Fruit fly (Drosophila melanogaster): ENCODE results near the gene sll.

sll gene

dm6 chr3R:17645239-17645638 lies 39.3 kb downstream of the sll start:
- TF ChIP-seq lz (GFP tag; optimal IDR thresholded peaks at IDR 0.05) = no peak
- no peak for TF ChIP-seq pdm3 (GFP tag; optimal IDR thresholded peaks at IDR 0.05)
- no peak for TF ChIP-seq CG31627 (GFP tag; optimal IDR thresholded peaks at IDR 0.05)
- TF ChIP-seq Ets96B (tag; optimal IDR thresholded peaks at IDR 0.05) = no peak
- TF ChIP-seq Lpt (GFP tag; optimal IDR thresholded peaks at IDR 0.05) = no peak
- TF ChIP-seq acj6 (GFP tag; optimal IDR thresholded peaks at IDR 0.05) = no peak
- TF ChIP-seq topi (GFP tag; optimal IDR thresholded peaks at IDR 0.05) = no peak
- no peak for TF ChIP-seq CG11762 (GFP tag; optimal IDR thresholded peaks at IDR 0.05; ENCODE audit: insufficient read depth)
- no peak for TF ChIP-seq Eip93F (GFP tag; optimal IDR thresholded peaks at IDR 0.05)
- TF ChIP-seq CG34406 (GFP tag; optimal IDR thresholded peaks at IDR 0.05) = no peak
- TF ChIP-seq Sox14 (GFP tag; optimal IDR thresholded peaks at IDR 0.05) = no peak
- no peak for TF ChIP-seq fd59A (GFP tag; optimal IDR thresholded peaks at IDR 0.05)
- TF ChIP-seq CG6808 (GFP tag; optimal IDR thresholded peaks at IDR 0.05) = no peak
- no peak for TF ChIP-seq Blimp-1 (GFP tag; optimal IDR thresholded peaks at IDR 0.05)
- TF ChIP-seq CG1621 (tag; optimal IDR thresholded peaks at IDR 0.05) = no peak

dm6 chr3R:17646102-17647050 lies 40.5 kb downstream of the sll start:
- TF ChIP-seq CG10669 (GFP tag; optimal IDR thresholded peaks at IDR 0.05) = no peak
- TF ChIP-seq Met (GFP tag; optimal IDR thresholded peaks at IDR 0.05) = peak; percentile 14
- TF ChIP-seq Blimp-1 (GFP tag; optimal IDR thresholded peaks at IDR 0.05) = no peak
- TF ChIP-seq acj6 (GFP tag; optimal IDR thresholded peaks at IDR 0.05) = no peak
- TF ChIP-seq CG6163 (GFP tag; IDR thresholded peaks at IDR 0.05) = no peak
- TF ChIP-seq CG16779 (tag; optimal IDR thresholded peaks at IDR 0.05) = no peak
- TF ChIP-seq fd85E (GFP tag; optimal IDR thresholded peaks at IDR 0.05) = no peak
- TF ChIP-seq CG6808 (GFP tag; optimal IDR thresholded peaks at IDR 0.05) = no peak
- peak; percentile 33 for TF ChIP-seq fkh (GFP tag; optimal IDR thresholded peaks at IDR 0.05)
- no peak for TF ChIP-seq OdsH (GFP tag; optimal IDR thresholded peaks at IDR 0.05)
- no peak for TF ChIP-seq CG3919 (GFP tag; optimal IDR thresholded peaks at IDR 0.05)
- TF ChIP-seq Smox (GFP tag; optimal IDR thresholded peaks at IDR 0.05) = no peak
- no peak for TF ChIP-seq svp (GFP tag)
- TF ChIP-seq CG34406 (GFP tag; optimal IDR thresholded peaks at IDR 0.05) = no peak
- TF ChIP-seq Eip75B (GFP tag; optimal IDR thresholded peaks at IDR 0.05) = no peak
- no peak for TF ChIP-seq ss (GFP tag; optimal IDR thresholded peaks at IDR 0.05)
- TF ChIP-seq eg (GFP tag; IDR thresholded peaks at IDR 0.05) = no peak
- no peak for TF ChIP-seq CG31627 (GFP tag; optimal IDR thresholded peaks at IDR 0.05)
- no peak for TF ChIP-seq Sox14 (GFP tag; optimal IDR thresholded peaks at IDR 0.05)
- peak; percentile 67 for TF ChIP-seq Eip78C (GFP tag)
- no peak for TF ChIP-seq Eip93F (GFP tag; optimal IDR thresholded peaks at IDR 0.05)
- no peak for TF ChIP-seq CG11902 (GFP tag; optimal IDR thresholded peaks at IDR 0.05)
- peak; percentile 34 for TF ChIP-seq Sox102F (GFP tag; optimal IDR thresholded peaks at IDR 0.05)
- no peak for TF ChIP-seq CG11294 (GFP tag; IDR thresholded peaks at IDR 0.05)
- TF ChIP-seq CG3032 (tag; optimal IDR thresholded peaks at IDR 0.05) = no peak
- no peak for TF ChIP-seq CG8632 (GFP tag; optimal IDR thresholded peaks at IDR 0.05)
- no peak for TF ChIP-seq CG10631 (GFP tag; optimal IDR thresholded peaks at IDR 0.05)
- TF ChIP-seq Hr4 (GFP tag; optimal IDR thresholded peaks at IDR 0.05) = no peak
- TF ChIP-seq dsx (GFP tag; optimal IDR thresholded peaks at IDR 0.05; ENCODE audit: poor library complexity, severe bottlenecking) = peak; percentile 84
- no peak for TF ChIP-seq CG8119 (GFP tag; IDR thresholded peaks at IDR 0.05)
- TF ChIP-seq CG32006 (GFP tag; optimal IDR thresholded peaks at IDR 0.05) = no peak
- no peak for TF ChIP-seq cyc (GFP tag; optimal IDR thresholded peaks at IDR 0.05)
- peak; percentile 2 for TF ChIP-seq CG6792 (GFP tag; optimal IDR thresholded peaks at IDR 0.05)
- TF ChIP-seq Hr38 (GFP tag; optimal IDR thresholded peaks at IDR 0.05) = no peak
- TF ChIP-seq topi (GFP tag; optimal IDR thresholded peaks at IDR 0.05) = no peak
- no peak for TF ChIP-seq net (GFP tag; optimal IDR thresholded peaks at IDR 0.05)
- TF ChIP-seq pdm3 (GFP tag; optimal IDR thresholded peaks at IDR 0.05) = no peak
- TF ChIP-seq fd59A (GFP tag; optimal IDR thresholded peaks at IDR 0.05) = no peak
- no peak for TF ChIP-seq lz (GFP tag; optimal IDR thresholded peaks at IDR 0.05)
- TF ChIP-seq CG11762 (GFP tag; optimal IDR thresholded peaks at IDR 0.05; ENCODE audit: insufficient read depth) = no peak
- TF ChIP-seq CG6276 (GFP tag; optimal IDR thresholded peaks at IDR 0.05) = no peak
- TF ChIP-seq CG7368 (GFP tag; optimal IDR thresholded peaks at IDR 0.05) = no peak
- TF ChIP-seq esn (GFP tag; optimal IDR thresholded peaks at IDR 0.05) = peak; percentile 21
- no peak for TF ChIP-seq CG9139 (GFP tag; optimal IDR thresholded peaks at IDR 0.05)
